Worm (Caenorhabditis elegans) whole organism, late embryonic: ENCODE measurements around the gene R102.8.
"Not testable (repeated sequence)": the region's sequence is repeated elsewhere in the genome, so short reads cannot be mapped to it uniquely, and the experiment has no call there.

Experiments
- K02D7.2 ChIP-seq: sonication (generic microtip); optimal IDR thresholded peaks from 2 replicates; lab custom pipeline; 2017; ENCODE audit warnings: mild to moderate bottlenecking, missing genetic modification characterization, missing compliant biosample characterization
- T23F11.4 ChIP-seq: fragments of 200-800 bp; sonication (Bioruptor generic); optimal IDR thresholded peaks from 2 replicates; lab custom pipeline; 2018; ENCODE audit warnings: mild to moderate bottlenecking, missing genetic modification characterization, missing compliant biosample characterization
- Y22D7AL.16 ChIP-seq: sonication (generic microtip); optimal IDR thresholded peaks from 2 replicates; lab custom pipeline; 2016; ENCODE audit warnings: missing genetic modification characterization, missing compliant biosample characterization
- ahr-1 ChIP-seq: sonication (generic microtip); optimal IDR thresholded peaks from 2 replicates; lab custom pipeline; 2016; ENCODE audit warnings: missing genetic modification characterization, missing compliant biosample characterization
- ceh-14 ChIP-seq: sonication (generic microtip); optimal IDR thresholded peaks from 2 replicates; lab custom pipeline; 2016; ENCODE audit warnings: missing genotype, missing genetic modification characterization, missing compliant biosample characterization
- ceh-18 ChIP-seq: sonication (generic microtip); optimal IDR thresholded peaks from 2 replicates; lab custom pipeline; 2016; ENCODE audit warnings: missing genetic modification characterization, missing compliant biosample characterization
- ceh-19 ChIP-seq: fragments of 200-800 bp; sonication (Bioruptor generic); optimal IDR thresholded peaks from 2 replicates; lab custom pipeline; 2018; ENCODE audit warnings: mild to moderate bottlenecking, missing genetic modification characterization, missing compliant biosample characterization
- ceh-24 ChIP-seq: sonication (generic microtip); optimal IDR thresholded peaks from 2 replicates; lab custom pipeline; 2016; ENCODE audit warnings: mild to moderate bottlenecking, missing genetic modification characterization, missing compliant biosample characterization
- ceh-31 ChIP-seq: sonication (generic microtip); optimal IDR thresholded peaks from 2 replicates; lab custom pipeline; 2016; ENCODE audit warnings: missing genetic modification characterization, missing compliant biosample characterization
- ceh-45 ChIP-seq: fragments of 200-800 bp; sonication (Bioruptor generic); IDR thresholded peaks from 2 replicates; pipeline ENCODE4 v1.3.6; 2022; ENCODE audit warnings: missing genetic modification reagents, missing genetic modification characterization, missing compliant biosample characterization
- ceh-48 ChIP-seq: sonication (generic microtip); optimal IDR thresholded peaks from 2 replicates; lab custom pipeline; 2016; ENCODE audit warnings: missing genetic modification characterization, inconsistent platforms, missing compliant biosample characterization
- ceh-6 ChIP-seq: fragments of 200-800 bp; sonication (Bioruptor generic); optimal IDR thresholded peaks from 2 replicates; lab custom pipeline; 2018; ENCODE audit warnings: mild to moderate bottlenecking, missing genetic modification characterization, missing compliant biosample characterization
- ceh-9 ChIP-seq: sonication (generic microtip); optimal IDR thresholded peaks from 2 replicates; lab custom pipeline; 2016; ENCODE audit warnings: mild to moderate bottlenecking, missing genetic modification characterization, inconsistent platforms, missing compliant biosample characterization
- che-1 ChIP-seq: sonication (generic microtip); optimal IDR thresholded peaks from 2 replicates; lab custom pipeline; 2016; ENCODE audit warnings: mild to moderate bottlenecking, missing genetic modification characterization, missing compliant biosample characterization
- eyg-1 ChIP-seq: sonication (generic microtip); optimal IDR thresholded peaks from 2 replicates; lab custom pipeline; 2016; ENCODE audit warnings: missing genotype, missing genetic modification characterization, missing compliant biosample characterization
- fkh-6 ChIP-seq: sonication (generic microtip); optimal IDR thresholded peaks from 2 replicates; lab custom pipeline; 2016; ENCODE audit warnings: missing genetic modification characterization, missing compliant biosample characterization
- hlh-13 ChIP-seq: fragments of 200-800 bp; sonication (Bioruptor generic); optimal IDR thresholded peaks from 2 replicates; lab custom pipeline; 2018; ENCODE audit warnings: mild to moderate bottlenecking, missing genetic modification characterization, missing compliant biosample characterization
- hlh-30 ChIP-seq: sonication (generic microtip); optimal IDR thresholded peaks from 2 replicates; lab custom pipeline; 2017; ENCODE audit warnings: antibody characterized with exemption, missing genetic modification characterization, missing compliant biosample characterization; ENCODE audit not compliant: insufficient read depth
- hlh-6 ChIP-seq: sonication (generic microtip); optimal IDR thresholded peaks from 2 replicates; lab custom pipeline; 2016; ENCODE audit warnings: missing genotype, missing genetic modification characterization, missing compliant biosample characterization
- hlh-8 ChIP-seq: sonication (generic microtip); optimal IDR thresholded peaks from 2 replicates; lab custom pipeline; 2016; ENCODE audit warnings: missing genotype, missing genetic modification characterization, missing compliant biosample characterization
- lim-6 ChIP-seq: sonication (generic microtip); optimal IDR thresholded peaks from 2 replicates; lab custom pipeline; 2016; ENCODE audit warnings: missing genetic modification characterization, missing compliant biosample characterization
- madf-2 ChIP-seq: sonication (generic microtip); optimal IDR thresholded peaks from 2 replicates; lab custom pipeline; 2017; ENCODE audit warnings: missing genetic modification characterization, missing compliant biosample characterization
- nhr-232 ChIP-seq: sonication (generic microtip); optimal IDR thresholded peaks from 2 replicates; lab custom pipeline; 2016; ENCODE audit warnings: missing genetic modification characterization, missing compliant biosample characterization
- npax-4 ChIP-seq: sonication (generic microtip); optimal IDR thresholded peaks from 2 replicates; lab custom pipeline; 2016; ENCODE audit warnings: missing genetic modification characterization, missing compliant biosample characterization
- pat-9 ChIP-seq: fragments of 200-800 bp; sonication (Bioruptor generic); optimal IDR thresholded peaks from 2 replicates; lab custom pipeline; 2018; ENCODE audit warnings: mild to moderate bottlenecking, missing genetic modification characterization, moderate library complexity, missing compliant biosample characterization
- pqm-1 ChIP-seq: sonication (generic microtip); optimal IDR thresholded peaks from 2 replicates; lab custom pipeline; 2016; ENCODE audit warnings: missing genetic modification characterization, missing compliant biosample characterization
- pros-1 ChIP-seq: fragments of 150-350 bp; optimal IDR thresholded peaks from 2 replicates; lab custom pipeline; 2014; ENCODE audit warnings: missing biosample characterization, missing genetic modification reagents, missing genetic modification characterization
- ref-2 ChIP-seq: sonication (generic microtip); optimal IDR thresholded peaks from 2 replicates; lab custom pipeline; 2016; ENCODE audit warnings: missing genetic modification characterization, missing compliant biosample characterization
- rnt-1 ChIP-seq: sonication (generic microtip); optimal IDR thresholded peaks from 2 replicates; lab custom pipeline; 2016; ENCODE audit warnings: missing genetic modification characterization, missing compliant biosample characterization
- sdc-2 ChIP-seq: sonication (generic microtip); optimal IDR thresholded peaks from 2 replicates; lab custom pipeline; 2016; ENCODE audit warnings: missing genotype, missing genetic modification characterization, missing compliant biosample characterization
- sox-2 ChIP-seq: fragments of 200-800 bp; sonication (Bioruptor generic); IDR thresholded peaks from 2 replicates; pipeline ENCODE4 v1.3.6; 2022; ENCODE audit warnings: missing genetic modification reagents, missing genetic modification characterization, missing compliant biosample characterization
- sox-4 ChIP-seq: sonication (generic microtip); optimal IDR thresholded peaks from 2 replicates; lab custom pipeline; 2017; ENCODE audit warnings: mild to moderate bottlenecking, missing genetic modification characterization, inconsistent platforms, missing compliant biosample characterization
- syd-9 ChIP-seq: sonication (generic microtip); optimal IDR thresholded peaks from 2 replicates; lab custom pipeline; 2016; ENCODE audit warnings: mild to moderate bottlenecking, missing genetic modification characterization, moderate library complexity, missing compliant biosample characterization
- unc-55 ChIP-seq: sonication (generic microtip); optimal IDR thresholded peaks from 2 replicates; lab custom pipeline; 2017; ENCODE audit warnings: missing biosample characterization, missing genetic modification reagents, missing genetic modification characterization
- unc-86 ChIP-seq: sonication (generic microtip); optimal IDR thresholded peaks from 2 replicates; lab custom pipeline; 2016; ENCODE audit warnings: missing genetic modification characterization, missing compliant biosample characterization
- ztf-16 ChIP-seq: sonication (generic microtip); optimal IDR thresholded peaks from 2 replicates; lab custom pipeline; 2017; ENCODE audit warnings: missing genetic modification characterization, missing compliant biosample characterization

The R102.8 gene

DNA sequence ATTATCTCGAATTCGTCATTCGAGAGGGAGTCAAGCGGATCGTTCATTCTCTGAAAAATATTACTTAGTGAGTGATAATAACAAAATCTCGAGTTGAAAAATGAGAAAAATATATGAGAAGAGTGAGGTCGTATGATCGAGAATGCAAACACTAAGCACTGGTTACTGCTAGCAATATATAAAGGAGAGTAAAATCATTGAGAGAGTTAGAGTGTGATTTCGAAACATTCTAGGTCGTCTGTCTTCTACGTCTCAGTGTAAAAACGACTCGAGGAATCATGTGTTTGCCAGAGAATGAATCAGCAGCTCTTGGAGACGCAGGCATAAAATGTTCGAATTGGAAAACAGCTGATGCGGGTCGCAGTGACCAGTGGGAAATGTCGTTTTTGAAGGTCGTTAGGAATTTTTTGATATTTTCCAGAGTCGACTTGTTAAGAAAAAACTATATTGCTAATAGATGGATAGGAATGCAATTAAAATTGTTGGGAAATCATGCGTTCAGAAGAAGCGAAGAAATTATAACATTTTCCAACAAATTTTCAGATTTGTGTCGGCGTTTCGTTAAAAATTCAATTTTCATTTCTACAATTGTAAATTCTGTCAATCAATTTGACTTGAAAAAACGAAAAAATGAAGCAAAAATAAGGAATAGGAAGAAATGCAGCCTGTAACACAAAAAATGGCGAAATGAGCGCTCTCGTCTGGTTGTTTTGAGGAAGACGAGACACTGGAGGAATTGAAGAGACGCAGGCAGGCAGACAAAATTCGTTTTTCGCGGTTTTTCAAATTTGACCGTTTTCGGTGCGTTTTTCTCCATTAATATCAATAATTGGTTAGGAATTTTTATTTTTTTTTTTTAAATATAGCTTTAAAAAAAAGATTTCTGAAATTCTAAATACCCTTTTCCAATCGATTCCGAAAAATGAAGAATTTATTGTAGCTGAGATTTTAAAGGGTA, 7.3 kb upstream of the R102.8 start, which contains the start of gene allo-1:
TSS of gene allo-1 (minus strand) at position 51 of the 958 bp plus-strand sequence.
- TF ChIP-seq unc-55 = peak; percentile 23
- TF ChIP-seq ceh-18 (tag; lab: Kevin White, UChicago) = peak; percentile 28
- peak; percentile 79 for TF ChIP-seq hlh-30 (tag; lab: Kevin White, UChicago)
- TF ChIP-seq rnt-1 (tag; lab: Kevin White, UChicago) = no peak

DNA sequence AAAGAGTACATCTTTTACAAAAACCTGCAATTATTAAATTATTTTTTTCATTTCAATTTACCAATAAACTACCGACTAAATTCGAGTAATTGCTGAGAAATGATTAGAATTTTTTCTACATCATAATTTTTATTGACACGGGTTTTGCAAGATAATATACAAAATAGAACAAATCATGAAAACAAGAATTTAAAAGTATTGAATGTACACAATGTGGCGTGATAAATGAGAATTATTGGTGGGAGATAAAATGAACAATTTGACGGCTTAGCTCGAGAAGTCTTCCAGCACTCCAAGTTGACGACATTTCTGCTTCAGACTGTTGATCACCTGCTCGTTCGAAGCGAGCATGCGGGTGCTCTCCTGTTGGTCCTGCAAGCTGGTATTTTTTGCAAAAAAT, 5.2 kb upstream of the R102.8 start, which contains the start of gene R102.4:
TSS of gene R102.4 (minus strand) at position 101 of the 400 bp plus-strand sequence.
- TF ChIP-seq che-1 (tag; lab: Kevin White, UChicago) (no peak), eyg-1 (no peak), ahr-1 (tag; lab: Kevin White, UChicago) (no peak), ceh-24 (no peak), nhr-232 (no peak), lim-6 (tag; lab: Kevin White, UChicago) (no peak), pqm-1 (no peak), hlh-8 (tag; lab: Kevin White, UChicago) (no peak), ceh-18 (tag; lab: Kevin White, UChicago) (no peak), sox-2 (GFP tag; lab: Robert Waterston, UW) (no peak), T23F11.4 (GFP tag; lab: Kevin White, UChicago) (no peak), sdc-2 (tag; lab: Kevin White, UChicago) (no peak), npax-4 (tag; lab: Kevin White, UChicago) (no peak), ceh-14 (tag; lab: Kevin White, UChicago) (no peak), hlh-13 (GFP tag; lab: Kevin White, UChicago) (no peak), ceh-6 (GFP tag; lab: Kevin White, UChicago) (no peak), ceh-45 (GFP tag; lab: Robert Waterston, UW) (no peak), ceh-19 (GFP tag; lab: Kevin White, UChicago) (no peak), K02D7.2 (no peak), unc-86 (tag; lab: Kevin White, UChicago) (no peak)

DNA sequence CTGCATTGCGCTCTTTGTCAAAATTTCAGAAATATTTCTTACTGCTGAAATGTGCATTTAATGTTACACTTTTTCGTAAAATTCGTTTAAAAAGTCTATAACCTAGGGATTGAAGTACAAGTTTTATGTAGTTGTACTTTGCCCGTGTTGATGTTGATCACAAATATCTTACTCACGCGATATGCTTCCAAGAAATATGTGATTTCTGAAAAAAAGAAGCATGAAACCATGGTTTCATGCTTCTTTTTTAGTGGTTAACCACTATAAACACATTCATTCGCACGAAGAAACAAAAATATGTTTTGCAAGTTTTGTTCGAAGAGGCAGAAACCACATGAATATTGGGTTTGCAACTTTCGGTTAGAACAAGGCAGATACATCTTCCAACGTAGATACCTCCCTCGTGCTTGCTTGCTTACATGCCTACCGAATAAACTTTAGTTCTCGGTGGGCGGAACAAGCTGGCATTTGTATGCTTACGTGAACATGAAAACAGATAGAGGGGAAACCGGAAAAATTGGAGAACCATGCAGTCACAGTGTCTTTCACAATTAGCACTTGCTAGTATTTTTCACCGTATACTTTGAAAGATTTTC, 969 bp downstream of the R102.8 start, which contains the start of gene R102.3:
TSS of gene R102.3 (plus strand) at position 546 of the 596 bp plus-strand sequence.
- TF ChIP-seq madf-2 (tag; lab: Kevin White, UChicago) = no peak

DNA sequence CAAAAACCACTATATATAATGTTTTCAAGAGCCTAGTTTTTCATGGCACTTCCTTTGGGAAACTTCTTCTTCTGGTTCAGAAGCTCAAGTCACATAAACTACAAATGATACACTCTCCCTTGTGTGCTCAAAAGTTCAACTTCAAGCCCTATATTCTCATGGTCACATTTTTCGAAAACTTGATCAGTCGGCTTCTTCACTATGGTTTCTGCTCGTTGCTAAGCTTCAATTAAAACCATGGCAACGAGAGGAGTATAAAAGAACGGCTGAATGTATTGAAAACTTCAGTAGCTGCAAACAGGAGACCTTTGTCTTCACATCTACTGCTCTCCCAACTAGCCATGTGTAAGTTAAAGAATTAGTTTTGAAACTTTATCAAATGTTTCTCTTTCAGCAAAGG, 2.7 kb downstream of the R102.8 start, which contains the start of gene R102.2:
TSS of gene R102.2 (plus strand) at position 301 of the 400 bp plus-strand sequence.
- TF ChIP-seq lim-6 (tag; lab: Kevin White, UChicago); ceh-9 (tag; lab: Kevin White, UChicago); ref-2: not testable (repeated sequence)

DNA sequence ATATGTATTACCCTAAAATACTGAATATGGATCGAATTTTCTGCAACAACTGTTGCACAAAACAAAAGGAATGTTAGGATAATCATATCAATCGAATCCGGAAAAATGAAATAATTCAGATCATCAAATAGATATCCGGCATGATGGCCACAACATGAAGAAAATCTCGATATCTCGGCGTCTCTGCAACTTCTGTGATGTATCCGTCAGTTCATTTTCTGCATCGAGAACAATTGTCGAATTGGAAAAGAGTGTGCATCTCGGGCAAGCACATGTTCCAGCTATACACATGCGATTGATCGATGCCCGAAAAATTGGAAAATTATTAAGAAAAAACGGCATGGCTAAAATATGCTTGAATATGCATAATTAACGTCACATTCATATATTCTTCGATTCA, 4.3 kb downstream of the R102.8 start, which contains the start of the genes K08C7.6 and R102.1:
TSS of gene K08C7.6 (minus strand) at position 101 of the 400 bp plus-strand sequence.
TSS of gene R102.1 (plus strand) at position 291 of the 400 bp plus-strand sequence.
- TF ChIP-seq madf-2 (tag; lab: Kevin White, UChicago) = no peak
- TF ChIP-seq pat-9 (tag; lab: Kevin White, UChicago) = no peak
- no peak for TF ChIP-seq syd-9 (tag; lab: Kevin White, UChicago)
- no peak for TF ChIP-seq ceh-6 (GFP tag; lab: Kevin White, UChicago)
- TF ChIP-seq fkh-6 (tag; lab: Kevin White, UChicago) = no peak
- TF ChIP-seq ztf-16 = no peak
- no peak for TF ChIP-seq Y22D7AL.16 (tag; lab: Kevin White, UChicago)
- TF ChIP-seq hlh-6 (tag; lab: Kevin White, UChicago) = no peak
- TF ChIP-seq sox-2 (GFP tag; lab: Robert Waterston, UW) = no peak
- no peak for TF ChIP-seq ceh-18 (tag; lab: Kevin White, UChicago)
- no peak for TF ChIP-seq pros-1 (tag; lab: Kevin White, UChicago)
- no peak for TF ChIP-seq ref-2
- TF ChIP-seq che-1 (tag; lab: Kevin White, UChicago) = no peak
- no peak for TF ChIP-seq ceh-48
- TF ChIP-seq unc-86 (tag; lab: Kevin White, UChicago) = no peak
- no peak for TF ChIP-seq T23F11.4 (GFP tag; lab: Kevin White, UChicago)
- no peak for TF ChIP-seq ceh-31 (tag; lab: Kevin White, UChicago)
- no peak for TF ChIP-seq eyg-1
- no peak for TF ChIP-seq sox-4 (tag; lab: Kevin White, UChicago)
